Fruit fly (Drosophila melanogaster) S2 (cell line): ENCODE measurements around the gene Tep4.

Experiments
- CG8478 ChIP-seq: fragments of >200 bp; optimal IDR thresholded peaks from 2 replicates; lab custom pipeline; 2018
- CTCF ChIP-seq, 2 experiments: fragments of >200 bp; optimal IDR thresholded peaks; 2 replicates each; lab custom pipeline; 2018

- TF ChIP-seq CG8478 (lab: Kevin White, UChicago) = no peak
- no peak for TF ChIP-seq CTCF (optimal IDR thresholded peaks at IDR 0.05; lab: Kevin White, UChicago)
These were observed 10.4 kb upstream of the Tep4 start, which contains the start of gene CG13082 for dm6 chr2L:19537779-19538456.
